Fruit fly (Drosophila melanogaster) whole organism, embryonic: ENCODE results near the gene CG14627.

Source experiments
- Blimp-1 ChIP-seq: fragments of 200-800 bp; sonication (Bioruptor generic); optimal IDR thresholded peaks from 3 replicates; lab custom pipeline; 2018; ENCODE audit warnings: missing biosample characterization, missing genetic modification characterization, mild to moderate bottlenecking, moderate library complexity, missing genetic modification reagents
- CG12071 ChIP-seq: fragments of 200-800 bp; sonication (Bioruptor generic); optimal IDR thresholded peaks from 3 replicates; lab custom pipeline; 2018; ENCODE audit warnings: missing biosample characterization, mild to moderate bottlenecking, missing genetic modification characterization
- CG12104 ChIP-seq: fragments of 200-800 bp; sonication (Bioruptor generic); optimal IDR thresholded peaks from 3 replicates; lab custom pipeline; 2016; ENCODE audit warnings: missing biosample characterization, missing genetic modification characterization
- CG14014 ChIP-seq: fragments of 200-800 bp; sonication (Bioruptor generic); IDR thresholded peaks from 2 replicates; pipeline ENCODE4 v1.3.6; 2022; ENCODE audit warnings: missing biosample characterization, missing genetic modification characterization
- CG17829 ChIP-seq: fragments of 200-800 bp; optimal IDR thresholded peaks from 2 replicates; lab custom pipeline; 2019; ENCODE audit warnings: missing biosample characterization, mild to moderate bottlenecking, missing genetic modification characterization, moderate library complexity
- CG1832 ChIP-seq: fragments of 200-800 bp; sonication (Bioruptor generic); optimal IDR thresholded peaks from 2 replicates; lab custom pipeline; 2017; ENCODE audit warnings: missing biosample characterization, mild to moderate bottlenecking, missing genetic modification characterization, inconsistent platforms
- CG18476 ChIP-seq: fragments of 200-800 bp; sonication (Bioruptor generic); optimal IDR thresholded peaks from 2 replicates; lab custom pipeline; 2016; ENCODE audit warnings: missing biosample characterization, mild to moderate bottlenecking, missing genetic modification characterization
- CG2889 ChIP-seq: fragments of 200-800 bp; sonication (Bioruptor generic); IDR thresholded peaks from 3 replicates; pipeline ENCODE4 v1.3.6; 2022; ENCODE audit warnings: missing biosample characterization, missing genetic modification characterization
- CG3163 ChIP-seq: fragments of 200-800 bp; sonication (Bioruptor generic); optimal IDR thresholded peaks from 3 replicates; lab custom pipeline; 2016; ENCODE audit warnings: missing biosample characterization, missing genetic modification characterization
- CG4424 ChIP-seq: fragments of 200-800 bp; sonication (Bioruptor generic); optimal IDR thresholded peaks from 3 replicates; lab custom pipeline; 2016; ENCODE audit warnings: missing biosample characterization, missing genetic modification characterization
- CG5953 ChIP-seq: fragments of 200-800 bp; sonication (Bioruptor generic); IDR thresholded peaks from 2 replicates; pipeline ENCODE4 v1.3.6; 2022; ENCODE audit warnings: missing biosample characterization, missing genetic modification characterization
- CG7987 ChIP-seq: fragments of 200-800 bp; sonication (Bioruptor generic); optimal IDR thresholded peaks from 2 replicates; lab custom pipeline; 2018; ENCODE audit warnings: missing biosample characterization, mild to moderate bottlenecking, missing genetic modification characterization, moderate library complexity
- CG8290 ChIP-seq, 3 experiments: fragments of 200-800 bp; sonication (Bioruptor generic); optimal IDR thresholded peaks; 2 replicates each; lab custom pipeline; 2016 to 2019; ENCODE audit warnings: missing biosample characterization in 3 of 3, missing genetic modification characterization in 3 of 3, mild to moderate bottlenecking in 2 of 3, moderate library complexity in 1 of 3
- CG8388 ChIP-seq: fragments of 200-800 bp; sonication (Bioruptor generic); optimal IDR thresholded peaks from 2 replicates; lab custom pipeline; 2019; ENCODE audit warnings: missing biosample characterization, mild to moderate bottlenecking, missing genetic modification characterization, moderate library complexity
- CG9817 ChIP-seq: fragments of 200-800 bp; sonication (Bioruptor generic); optimal IDR thresholded peaks from 2 replicates; lab custom pipeline; 2018; ENCODE audit warnings: missing biosample characterization, mild to moderate bottlenecking, missing genetic modification characterization, moderate library complexity
- Dbx ChIP-seq: fragments of 200-800 bp; sonication (Bioruptor generic); IDR thresholded peaks from 3 replicates; pipeline ENCODE4 v1.3.6; 2022; ENCODE audit warnings: missing biosample characterization, missing genetic modification characterization
- Drgx ChIP-seq: fragments of 200-800 bp; sonication (Bioruptor generic); IDR thresholded peaks from 2 replicates; pipeline ENCODE4 v1.3.6; 2022; ENCODE audit warnings: missing biosample characterization, missing genetic modification characterization
- Hmx ChIP-seq: fragments of 200-800 bp; sonication (Bioruptor generic); optimal IDR thresholded peaks from 2 replicates; lab custom pipeline; 2016; ENCODE audit warnings: missing biosample characterization, missing genetic modification characterization
- Kr ChIP-seq: fragments of 200-800 bp; sonication (Bioruptor generic); optimal IDR thresholded peaks from 2 replicates; lab custom pipeline; 2017; ENCODE audit warnings: missing biosample characterization, mild to moderate bottlenecking, missing genetic modification characterization
- Max ChIP-seq: fragments of 200-800 bp; sonication (Bioruptor generic); optimal IDR thresholded peaks from 2 replicates; lab custom pipeline; 2016; ENCODE audit warnings: missing biosample characterization, mild to moderate bottlenecking, missing genetic modification characterization
- Med ChIP-seq: fragments of 200-800 bp; sonication (Bioruptor generic); peaks from one replicate; lab custom pipeline; 2016; ENCODE audit warnings: missing biosample characterization, missing genetic modification characterization, mild to moderate bottlenecking, inconsistent platforms, moderate library complexity
- Mrtf ChIP-seq: fragments of 200-800 bp; sonication (Bioruptor generic); IDR thresholded peaks from 3 replicates; pipeline ENCODE4 v1.3.6; 2022; ENCODE audit warnings: missing biosample characterization, missing genetic modification characterization
- Six4 ChIP-seq: fragments of 200-800 bp; sonication (Bioruptor generic); optimal IDR thresholded peaks from 2 replicates; lab custom pipeline; 2016; ENCODE audit warnings: missing biosample characterization, missing genetic modification characterization
- Sry-β ChIP-seq: fragments of 200-800 bp; sonication (Bioruptor generic); optimal IDR thresholded peaks from 2 replicates; lab custom pipeline; 2018; ENCODE audit warnings: missing biosample characterization, mild to moderate bottlenecking, missing genetic modification characterization, moderate library complexity
- Trl ChIP-seq, 3 experiments: fragments of >200 bp in 2 of 3; fragments of 200-800 bp in 1 of 3; sonication (Bioruptor generic) in 1 of 3; optimal IDR thresholded peaks; 2 replicates in 1 of 3; 3 replicates in 2 of 3; lab custom pipeline; 2016 to 2017; ENCODE audit warnings: missing biosample characterization in 1 of 3, missing genetic modification characterization in 1 of 3
- aop ChIP-seq: fragments of 200-800 bp; sonication (Bioruptor generic); IDR thresholded peaks from 2 replicates; pipeline ENCODE4 v1.3.6; 2022; ENCODE audit warnings: missing biosample characterization, missing genetic modification characterization
- bbx ChIP-seq: fragments of 200-800 bp; sonication (Bioruptor generic); IDR thresholded peaks from 2 replicates; pipeline ENCODE4 v1.3.6; 2022; ENCODE audit warnings: missing biosample characterization, missing genetic modification characterization; ENCODE audit not compliant: partially characterized antibody
- chinmo ChIP-seq: fragments of 200-800 bp; sonication (Bioruptor generic); IDR thresholded peaks from 4 replicates; pipeline ENCODE4 v1.3.6; 2022; ENCODE audit warnings: missing biosample characterization, missing genetic modification characterization; ENCODE audit not compliant: partially characterized antibody
- crol ChIP-seq: fragments of 200-800 bp; sonication (Bioruptor generic); IDR thresholded peaks from 2 replicates; pipeline ENCODE4 v1.3.6; 2022; ENCODE audit warnings: missing biosample characterization, missing genetic modification characterization
- cwo ChIP-seq: fragments of 200-800 bp; sonication (Bioruptor generic); optimal IDR thresholded peaks from 3 replicates; lab custom pipeline; 2017; ENCODE audit warnings: missing biosample characterization, missing genetic modification characterization, mild to moderate bottlenecking, moderate library complexity, missing genetic modification reagents
- dm ChIP-seq: fragments of 200-800 bp; sonication (Bioruptor generic); optimal IDR thresholded peaks from 3 replicates; lab custom pipeline; 2016; ENCODE audit warnings: missing biosample characterization, missing genetic modification characterization
- fru ChIP-seq: fragments of >200 bp; optimal IDR thresholded peaks from 2 replicates; lab custom pipeline; 2017
- gce ChIP-seq: fragments of 200-800 bp; sonication (Bioruptor generic); IDR thresholded peaks from 3 replicates; pipeline ENCODE4 v1.3.6; 2022; ENCODE audit warnings: missing biosample characterization, missing genetic modification characterization
- klu ChIP-seq: fragments of 200-800 bp; sonication (Bioruptor generic); IDR thresholded peaks from 2 replicates; pipeline ENCODE4 v1.3.6; 2022; ENCODE audit warnings: missing biosample characterization, missing genetic modification characterization
- nom ChIP-seq: fragments of 200-800 bp; sonication (Bioruptor generic); optimal IDR thresholded peaks from 2 replicates; lab custom pipeline; 2017; ENCODE audit warnings: missing biosample characterization, missing genetic modification characterization, mild to moderate bottlenecking, moderate library complexity, missing genetic modification reagents
- pfk ChIP-seq: fragments of 200-800 bp; sonication (Bioruptor generic); optimal IDR thresholded peaks from 2 replicates; lab custom pipeline; 2018; ENCODE audit warnings: missing biosample characterization, mild to moderate bottlenecking, missing genetic modification characterization, moderate library complexity
- sd ChIP-seq: fragments of 200-800 bp; sonication (Bioruptor generic); optimal IDR thresholded peaks from 3 replicates; lab custom pipeline; 2018; ENCODE audit warnings: missing biosample characterization, mild to moderate bottlenecking, missing genetic modification characterization, moderate library complexity
- sens ChIP-seq: fragments of 200-800 bp; sonication (Bioruptor generic); peaks from one replicate; lab custom pipeline; 2016; ENCODE audit warnings: missing biosample characterization, missing genetic modification characterization
- sr ChIP-seq: fragments of 200-800 bp; sonication (Bioruptor generic); IDR thresholded peaks from 3 replicates; pipeline ENCODE4 v1.3.6; 2022; ENCODE audit warnings: missing biosample characterization, missing genetic modification characterization
- stc ChIP-seq: fragments of 200-800 bp; sonication (Bioruptor generic); IDR thresholded peaks from 2 replicates; pipeline ENCODE4 v1.3.6; 2022; ENCODE audit warnings: missing biosample characterization, missing genetic modification characterization
- sug ChIP-seq: fragments of 200-800 bp; optimal IDR thresholded peaks from 2 replicates; lab custom pipeline; 2019; ENCODE audit warnings: missing biosample characterization, mild to moderate bottlenecking, missing genetic modification characterization, moderate library complexity
- tin ChIP-seq: fragments of 200-800 bp; sonication (Bioruptor generic); optimal IDR thresholded peaks from 3 replicates; lab custom pipeline; 2016; ENCODE audit warnings: missing biosample characterization, missing genetic modification characterization
- tll ChIP-seq, 2 experiments: fragments of 200-800 bp in 1 of 2; fragments of >200 bp in 1 of 2; sonication (Bioruptor generic) in 1 of 2; optimal IDR thresholded peaks; 2 replicates each; lab custom pipeline; 2017 to 2019; ENCODE audit warnings: missing biosample characterization in 2 of 2, missing genetic modification characterization in 2 of 2, mild to moderate bottlenecking in 1 of 2, moderate library complexity in 1 of 2
- tna ChIP-seq: fragments of 200-800 bp; sonication (Bioruptor generic); IDR thresholded peaks from 2 replicates; pipeline ENCODE4 v1.3.6; 2022; ENCODE audit warnings: missing biosample characterization, missing genetic modification characterization; ENCODE audit not compliant: partially characterized antibody
- unpg ChIP-seq: fragments of 200-800 bp; sonication (Bioruptor generic); optimal IDR thresholded peaks from 3 replicates; lab custom pipeline; 2018; ENCODE audit warnings: missing biosample characterization, mild to moderate bottlenecking, missing genetic modification characterization, moderate library complexity
- vvl ChIP-seq: fragments of 200-800 bp; sonication (Bioruptor generic); IDR thresholded peaks from 2 replicates; pipeline ENCODE4 v1.3.6; 2022; ENCODE audit warnings: missing biosample characterization, missing genetic modification characterization

CG14627 gene

DNA sequence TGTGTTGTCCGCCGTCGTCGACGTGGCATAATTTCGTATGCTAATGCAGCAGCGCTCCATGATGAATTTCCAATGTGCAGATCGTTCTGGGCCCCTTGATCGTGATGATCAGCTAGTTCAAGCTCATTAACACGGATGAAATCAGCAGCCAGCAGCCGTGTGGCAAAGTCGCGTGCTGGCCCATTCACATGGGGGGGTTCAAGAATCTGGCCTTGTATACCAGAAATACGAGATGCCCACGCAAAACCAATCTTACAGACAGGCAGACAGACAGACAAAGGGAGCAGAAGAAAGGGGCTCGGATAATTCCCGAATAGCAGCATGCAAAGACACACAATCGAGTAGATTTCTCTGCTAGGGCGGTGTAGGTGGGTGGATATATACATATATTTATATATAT lies 48.1 kb downstream of the CG14627 start:
- TF ChIP-seq Med (GFP tag; lab: Kevin White, UChicago) (peak; percentile 8), CG18476 (no peak), sr (GFP tag; lab: Robert Waterston, UW) (peak; percentile 84), cwo (GFP tag; lab: Kevin White, UChicago) (peak; percentile 69), Blimp-1 (GFP tag; lab: Kevin White, UChicago) (no peak), bbx (GFP tag; lab: Robert Waterston, UW) (no peak), CG5953 (GFP tag; lab: Robert Waterston, UW) (no peak), tna (0 out of 2 replicates have a peak, but pooled peaks have one; percentile 17), tin (no peak), sd (peak; percentile 35), Max (GFP tag; lab: Kevin White, UChicago) (no peak), klu (GFP tag; lab: Robert Waterston, UW) (no peak), Dbx (GFP tag; lab: Robert Waterston, UW) (no peak), sens (no peak), vvl (GFP tag; lab: Robert Waterston, UW) (peak; percentile 56; the same call in 1 of the 2 replicates), unpg (GFP tag; lab: Kevin White, UChicago) (no peak), sug (no peak)

dm6 chrX:1231707-1232106 lies 50.3 kb downstream of the CG14627 start:
- TF ChIP-seq Drgx (GFP tag; lab: Robert Waterston, UW) (peak; percentile 62), Kr (GFP tag; lab: Kevin White, UChicago) (no peak)

dm6 chrX:1232533-1233212 lies 51.3 kb downstream of the CG14627 start:
- TF ChIP-seq Sry-β (GFP tag; lab: Kevin White, UChicago) (no peak), CG7987 (GFP tag; lab: Kevin White, UChicago) (peak; percentile 32), CG12071 (no peak), gce (GFP tag; lab: Robert Waterston, UW) (no peak), crol (peak; percentile 54), CG1832 (GFP tag; lab: Kevin White, UChicago) (peak; percentile 18), nom (GFP tag; lab: Kevin White, UChicago) (peak; percentile 27), chinmo (GFP tag; lab: Robert Waterston, UW) (0 out of 4 replicates have a peak, but pooled peaks have one; percentile 6), CG12104 (GFP tag; lab: Kevin White, UChicago) (no peak), Med (GFP tag; lab: Kevin White, UChicago) (peak; percentile 46), Six4 (GFP tag; lab: Kevin White, UChicago) (no peak), Hmx (GFP tag; lab: Kevin White, UChicago) (no peak), tll (GFP tag; optimal IDR thresholded peaks at IDR 0.05; lab: Kevin White, UChicago) (no peak), Mrtf (GFP tag; lab: Robert Waterston, UW) (no peak), CG3163 (GFP tag; lab: Kevin White, UChicago) (peak; percentile 29), Trl (optimal IDR thresholded peaks at IDR 0.05; lab: Kevin White, UChicago) (peak; percentile 48 to 66), Trl (GFP tag; optimal IDR thresholded peaks at IDR 0.05; lab: Kevin White, UChicago) (no peak), dm (peak; percentile 30), sens (peak; percentile 0), aop (GFP tag; lab: Robert Waterston, UW) (peak; percentile 20; the same call in 1 of the 2 replicates), CG17829 (tag; lab: Kevin White, UChicago) (no peak), fru (lab: Kevin White, UChicago) (no peak), Kr (GFP tag; lab: Kevin White, UChicago) (peak; percentile 62), CG9817 (tag; lab: Kevin White, UChicago) (no peak), pfk (GFP tag; lab: Kevin White, UChicago) (peak; percentile 99), CG8290 (GFP tag; optimal IDR thresholded peaks at IDR 0.05; lab: Kevin White, UChicago) (no peak), CG8290 (tag; optimal IDR thresholded peaks at IDR 0.05; lab: Kevin White, UChicago) (no peak), CG4424 (GFP tag; lab: Kevin White, UChicago) (no peak), CG2889 (GFP tag; lab: Robert Waterston, UW) (no peak), CG14014 (GFP tag; lab: Robert Waterston, UW) (no peak), stc (GFP tag; lab: Robert Waterston, UW) (no peak), CG8388 (GFP tag; lab: Kevin White, UChicago) (no peak)
